Worm (Caenorhabditis elegans) whole organism, late embryonic: ENCODE measurements around the gene C24B5.4.

Source experiments
- K02D7.2 ChIP-seq: sonication (generic microtip); optimal IDR thresholded peaks from 2 replicates; lab custom pipeline; 2017; ENCODE audit warnings: mild to moderate bottlenecking, missing genetic modification characterization, missing compliant biosample characterization
- ceh-19 ChIP-seq: fragments of 200-800 bp; sonication (Bioruptor generic); optimal IDR thresholded peaks from 2 replicates; lab custom pipeline; 2018; ENCODE audit warnings: mild to moderate bottlenecking, missing genetic modification characterization, missing compliant biosample characterization
- ceh-34 ChIP-seq: sonication (generic microtip); optimal IDR thresholded peaks from 2 replicates; lab custom pipeline; 2016; ENCODE audit warnings: mild to moderate bottlenecking, missing genetic modification characterization, missing compliant biosample characterization
- ceh-9 ChIP-seq: sonication (generic microtip); optimal IDR thresholded peaks from 2 replicates; lab custom pipeline; 2016; ENCODE audit warnings: mild to moderate bottlenecking, missing genetic modification characterization, inconsistent platforms, missing compliant biosample characterization
- elt-2 ChIP-seq: sonication (generic microtip); optimal IDR thresholded peaks from 2 replicates; lab custom pipeline; 2016; ENCODE audit warnings: missing genetic modification reagents, missing genetic modification characterization, missing compliant biosample characterization
- mec-3 ChIP-seq: sonication (generic microtip); optimal IDR thresholded peaks from 2 replicates; lab custom pipeline; 2016; ENCODE audit warnings: borderline replicate concordance, missing genetic modification characterization, missing compliant biosample characterization
- sox-4 ChIP-seq: sonication (generic microtip); optimal IDR thresholded peaks from 2 replicates; lab custom pipeline; 2017; ENCODE audit warnings: mild to moderate bottlenecking, missing genetic modification characterization, inconsistent platforms, missing compliant biosample characterization
- tbx-7 ChIP-seq: sonication (generic microtip); optimal IDR thresholded peaks from 2 replicates; lab custom pipeline; 2016; ENCODE audit warnings: missing genotype, missing genetic modification characterization, missing compliant biosample characterization

DNA sequence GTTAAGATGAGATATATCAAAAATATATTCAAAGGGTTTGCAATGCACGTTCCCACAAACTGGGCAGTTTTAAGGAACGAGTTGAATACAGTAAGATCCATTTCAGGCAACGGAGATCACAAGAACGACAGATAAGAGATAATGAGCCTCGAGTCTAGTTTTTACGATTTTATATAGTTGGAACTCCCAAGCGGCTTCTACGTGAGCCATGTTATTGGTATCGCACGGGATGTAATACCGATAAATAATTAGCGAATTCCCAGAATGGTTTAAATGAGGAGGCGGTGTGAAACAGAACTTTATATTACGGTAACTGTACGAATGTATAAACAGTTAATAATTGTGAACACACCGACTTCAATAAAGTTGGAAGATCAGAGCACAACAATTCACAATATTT, 1.8 kb upstream of the C24B5.4 start, which contains the start of gene str-177:
- TF ChIP-seq K02D7.2 (no peak), mec-3 (no peak), sox-4 (no peak), ceh-9 (no peak), tbx-7 (tag; lab: Kevin White, UChicago) (no peak), ceh-19 (GFP tag; lab: Kevin White, UChicago) (no peak), ceh-34 (tag; lab: Kevin White, UChicago) (no peak), elt-2 (tag; lab: Kevin White, UChicago) (no peak)
